Worm (Caenorhabditis elegans) whole organism, L4 larva: Measurements from ENCODE around the gene ilkp-1.

ENCODE experiments used
- D1046.2 ChIP-seq: fragments of 200-800 bp; sonication (Bioruptor generic); IDR thresholded peaks from 2 replicates; pipeline ENCODE4 v1.3.6; 2022; ENCODE audit warnings: missing genetic modification characterization, missing compliant biosample characterization
- ceh-28 ChIP-seq: fragments of 150-350 bp; optimal IDR thresholded peaks from 2 replicates; lab custom pipeline; 2014; ENCODE audit warnings: missing biosample characterization, missing genetic modification reagents, missing genetic modification characterization
- ceh-44 ChIP-seq: fragments of 200-800 bp; sonication (Bioruptor generic); IDR thresholded peaks from 2 replicates; pipeline ENCODE4 v1.3.6; 2022; ENCODE audit warnings: missing genetic modification reagents, missing genetic modification characterization, missing compliant biosample characterization
- egl-27 ChIP-seq: sonication (generic microtip); optimal IDR thresholded peaks from 3 replicates; lab custom pipeline; 2017; ENCODE audit warnings: missing biosample characterization, missing genetic modification reagents, missing genetic modification characterization
- hif-1 ChIP-seq, 2 experiments: sonication (generic microtip); optimal IDR thresholded peaks; 2 replicates each; lab custom pipeline; 2016 to 2017; ENCODE audit warnings: missing compliant biosample characterization in 2 of 2, missing genetic modification characterization in 2 of 2, missing genetic modification reagents in 2 of 2, missing genotype in 2 of 2, mild to moderate bottlenecking in 1 of 2
- lim-7 ChIP-seq: fragments of 200-800 bp; sonication (Bioruptor generic); IDR thresholded peaks from 2 replicates; pipeline ENCODE4 v1.3.6; 2022; ENCODE audit warnings: missing genetic modification characterization, missing compliant biosample characterization
- lin-13 ChIP-seq: fragments of 150-350 bp; optimal IDR thresholded peaks from 2 replicates; lab custom pipeline; 2014; ENCODE audit warnings: missing biosample characterization, missing genetic modification reagents, missing genetic modification characterization
- mep-1 ChIP-seq: fragments of 150-350 bp; sonication (generic microtip); optimal IDR thresholded peaks from 3 replicates; lab custom pipeline; 2014; ENCODE audit warnings: missing biosample characterization, missing genetic modification characterization
- nhr-76 ChIP-seq: fragments of 150-350 bp; optimal IDR thresholded peaks from 2 replicates; lab custom pipeline; 2014; ENCODE audit warnings: missing biosample characterization, missing genetic modification characterization
- pha-4 ChIP-seq, 2 experiments: fragments of 150-350 bp in 1 of 2; fragments of 200-800 bp in 1 of 2; sonication (Bioruptor generic) in 1 of 2; IDR thresholded peaks in 1 of 2; optimal IDR thresholded peaks in 1 of 2; 2 replicates each; pipeline versions ENCODE4 v1.3.6 to Lab custom; 2014 to 2022; ENCODE audit warnings: missing genetic modification characterization in 2 of 2, missing genetic modification reagents in 2 of 2, missing biosample characterization in 1 of 2, missing compliant biosample characterization in 1 of 2
- pqm-1 ChIP-seq: sonication (generic microtip); optimal IDR thresholded peaks from 2 replicates; lab custom pipeline; 2017; ENCODE audit warnings: missing biosample characterization, missing genetic modification characterization
- spr-3 ChIP-seq: fragments of 200-800 bp; sonication (Bioruptor generic); optimal IDR thresholded peaks from 2 replicates; lab custom pipeline; 2018; ENCODE audit warnings: mild to moderate bottlenecking, missing genetic modification characterization, missing compliant biosample characterization
- ztf-7 ChIP-seq: fragments of 150-350 bp; optimal IDR thresholded peaks from 2 replicates; lab custom pipeline; 2014; ENCODE audit warnings: missing biosample characterization, missing genetic modification characterization

DNA sequence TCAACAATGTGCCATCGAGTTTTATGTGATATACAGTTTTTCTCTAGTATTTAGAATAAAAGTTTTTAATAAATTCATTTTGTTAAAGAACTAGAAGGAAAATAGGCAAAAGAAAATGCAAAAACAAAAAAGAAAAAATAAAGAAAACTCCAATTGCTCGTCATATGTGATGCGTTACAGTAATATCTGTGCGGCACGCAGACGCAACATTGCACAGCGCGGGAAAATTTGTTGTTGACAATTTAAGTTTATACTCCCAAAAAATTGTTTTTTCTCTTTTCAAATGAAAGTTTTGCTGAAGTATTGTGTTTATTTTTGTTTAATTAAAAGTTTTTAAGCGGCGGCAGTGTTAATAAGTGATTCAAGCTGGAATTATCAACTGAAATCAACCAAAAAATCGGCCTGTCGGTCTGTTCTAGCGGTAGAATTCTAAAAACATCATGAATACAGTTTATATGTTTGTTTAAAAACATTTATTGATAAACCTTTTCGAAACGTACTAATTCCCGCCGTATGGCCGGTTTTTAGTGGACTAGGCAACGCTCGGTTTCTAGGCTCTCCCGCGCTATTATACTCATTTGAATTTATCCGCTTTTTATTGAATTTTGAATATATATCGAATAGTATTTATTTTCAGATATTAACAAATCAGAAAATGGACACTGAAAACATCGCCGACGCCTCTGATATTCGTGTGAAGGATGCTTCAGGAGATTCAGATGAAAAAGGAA is 56.1 kb downstream of the ilkp-1 start, which contains the start of gene nasp-1:
- no peak for TF ChIP-seq D1046.2 (GFP tag; lab: Robert Waterston, UW)
- no peak for TF ChIP-seq lin-13 (GFP tag; lab: Kevin White, UChicago)
- no peak for TF ChIP-seq pqm-1 (tag; lab: Kevin White, UChicago)
- TF ChIP-seq ceh-44 (GFP tag; lab: Robert Waterston, UW) = no peak
- no peak for TF ChIP-seq ztf-7
- no peak for TF ChIP-seq lim-7 (GFP tag; lab: Robert Waterston, UW)
- TF ChIP-seq ceh-28 (tag; lab: Kevin White, UChicago) = no peak
- no peak for TF ChIP-seq pha-4 (GFP tag; IDR thresholded peaks at IDR 0.05; lab: Robert Waterston, UW)
- no peak for TF ChIP-seq pha-4 (tag; optimal IDR thresholded peaks at IDR 0.05; lab: Kevin White, UChicago)
- no peak for TF ChIP-seq mep-1 (tag; lab: Kevin White, UChicago)
- no peak for TF ChIP-seq spr-3 (GFP tag; lab: Kevin White, UChicago)
- no peak for TF ChIP-seq hif-1 (tag; optimal IDR thresholded peaks at IDR 0.05; lab: Kevin White, UChicago)
- no peak for TF ChIP-seq nhr-76
- TF ChIP-seq egl-27 (tag; lab: Kevin White, UChicago) = no peak
